Worm (Caenorhabditis elegans) whole organism, L4 larva: Measurements from ENCODE around the gene daf-38.
"Not testable (repeated sequence)": the region's sequence is repeated elsewhere in the genome, so short reads cannot be mapped to it uniquely, and the experiment has no call there.

Experiments
- F49E8.2 ChIP-seq: sonication (generic microtip); optimal IDR thresholded peaks from 2 replicates; lab custom pipeline; 2016; ENCODE audit warnings: missing compliant biosample characterization, mild to moderate bottlenecking, missing genetic modification characterization, borderline replicate concordance
- Y48G9A.11 ChIP-seq: fragments of 200-800 bp; sonication (Bioruptor generic); IDR thresholded peaks from 2 replicates; pipeline ENCODE4 v1.3.6; 2022; ENCODE audit warnings: missing genetic modification reagents, missing genetic modification characterization, missing compliant biosample characterization
- ZK337.2 ChIP-seq: fragments of 200-800 bp; sonication (Bioruptor generic); IDR thresholded peaks from 2 replicates; pipeline ENCODE4 v1.3.6; 2022; ENCODE audit warnings: missing genetic modification reagents, missing genetic modification characterization, missing compliant biosample characterization
- aha-1 ChIP-seq: fragments of 150-350 bp; peaks from one replicate; lab custom pipeline; 2014; ENCODE audit warnings: missing biosample characterization, missing genetic modification characterization
- ceh-20 ChIP-seq: fragments of 200-800 bp; sonication (Bioruptor generic); IDR thresholded peaks from 2 replicates; pipeline ENCODE4 v1.3.6; 2022; ENCODE audit warnings: missing genetic modification reagents, missing genetic modification characterization, missing compliant biosample characterization
- ceh-62 ChIP-seq: sonication (generic microtip); optimal IDR thresholded peaks from 2 replicates; lab custom pipeline; 2017; ENCODE audit warnings: missing biosample characterization, missing genetic modification characterization
- ceh-82 ChIP-seq: sonication (generic microtip); optimal IDR thresholded peaks from 2 replicates; lab custom pipeline; 2017; ENCODE audit warnings: missing biosample characterization, missing genetic modification characterization
- duxl-1 ChIP-seq: sonication (generic microtip); optimal IDR thresholded peaks from 2 replicates; lab custom pipeline; 2016; ENCODE audit warnings: mild to moderate bottlenecking, missing genetic modification characterization, moderate library complexity, missing compliant biosample characterization; ENCODE audit not compliant: poor library complexity
- dve-1 ChIP-seq: sonication (generic microtip); optimal IDR thresholded peaks from 2 replicates; lab custom pipeline; 2017; ENCODE audit warnings: antibody characterized with exemption, mild to moderate bottlenecking, missing genetic modification characterization, missing compliant biosample characterization; ENCODE audit not compliant: insufficient read depth
- fkh-10 ChIP-seq: fragments of 150-350 bp; optimal IDR thresholded peaks from 2 replicates; lab custom pipeline; 2014; ENCODE audit warnings: missing biosample characterization, missing genetic modification reagents, missing genetic modification characterization
- lin-15B ChIP-seq: fragments of 150-350 bp; sonication (generic microtip); optimal IDR thresholded peaks from 3 replicates; lab custom pipeline; 2014; ENCODE audit warnings: missing biosample characterization, missing genetic modification characterization
- lin-38 ChIP-seq: fragments of 200-800 bp; sonication (Bioruptor generic); IDR thresholded peaks from 2 replicates; pipeline ENCODE4 v1.3.6; 2022; ENCODE audit warnings: missing genetic modification reagents, missing genetic modification characterization, missing compliant biosample characterization
- madf-5 ChIP-seq, 2 experiments: fragments of 200-800 bp; sonication (Bioruptor generic); IDR thresholded peaks; 2 replicates each; pipeline ENCODE4 v1.3.6; 2022; ENCODE audit warnings: missing compliant biosample characterization in 2 of 2, missing genetic modification characterization in 2 of 2
- nhr-10 ChIP-seq: fragments of 150-350 bp; optimal IDR thresholded peaks from 2 replicates; lab custom pipeline; 2014; ENCODE audit warnings: missing biosample characterization, missing genetic modification characterization
- nhr-41 ChIP-seq: fragments of 200-800 bp; sonication (Bioruptor generic); IDR thresholded peaks from 2 replicates; pipeline ENCODE4 v1.3.6; 2022; ENCODE audit warnings: missing genetic modification reagents, missing genetic modification characterization, missing compliant biosample characterization
- nhr-42 ChIP-seq: fragments of 200-800 bp; sonication (Bioruptor generic); IDR thresholded peaks from 2 replicates; pipeline ENCODE4 v1.3.6; 2022; ENCODE audit warnings: missing genetic modification characterization, missing compliant biosample characterization
- pha-4 ChIP-seq, 2 experiments: fragments of 150-350 bp in 1 of 2; fragments of 200-800 bp in 1 of 2; sonication (Bioruptor generic) in 1 of 2; IDR thresholded peaks in 1 of 2; optimal IDR thresholded peaks in 1 of 2; 2 replicates each; pipeline versions ENCODE4 v1.3.6 to Lab custom; 2014 to 2022; ENCODE audit warnings: missing genetic modification characterization in 2 of 2, missing genetic modification reagents in 2 of 2, missing biosample characterization in 1 of 2, missing compliant biosample characterization in 1 of 2
- rbr-2 ChIP-seq: sonication (generic microtip); optimal IDR thresholded peaks from 2 replicates; lab custom pipeline; 2016; ENCODE audit warnings: missing genotype, missing genetic modification characterization, missing compliant biosample characterization
- saeg-2 ChIP-seq: fragments of 200-800 bp; sonication (Bioruptor generic); IDR thresholded peaks from 2 replicates; pipeline ENCODE4 v1.3.6; 2022; ENCODE audit warnings: missing genetic modification reagents, missing genetic modification characterization, missing compliant biosample characterization
- set-16 ChIP-seq: fragments of 200-800 bp; sonication (Bioruptor generic); IDR thresholded peaks from 2 replicates; pipeline ENCODE4 v1.3.6; 2022; ENCODE audit warnings: missing genetic modification reagents, missing genetic modification characterization, missing compliant biosample characterization
- snpc-1.2 ChIP-seq: fragments of 200-800 bp; sonication (Bioruptor generic); IDR thresholded peaks from 2 replicates; pipeline ENCODE4 v1.3.6; 2022; ENCODE audit warnings: missing genetic modification reagents, missing genetic modification characterization, missing compliant biosample characterization
- unc-62 ChIP-seq, 3 experiments: fragments of 150-350 bp in 1 of 3; sonication (generic microtip); optimal IDR thresholded peaks in 2 of 3; peaks in 1 of 3; 1 replicate in 1 of 3; 2 replicates in 2 of 3; lab custom pipeline; 2014 to 2017; ENCODE audit warnings: missing biosample characterization in 3 of 3, missing genetic modification characterization in 3 of 3, missing genetic modification reagents in 3 of 3, missing genotype in 1 of 3
- vab-7 ChIP-seq: fragments of 200-800 bp; sonication (Bioruptor generic); IDR thresholded peaks from 2 replicates; pipeline ENCODE4 v1.3.6; 2022; ENCODE audit warnings: missing genetic modification reagents, missing genetic modification characterization, missing compliant biosample characterization

Gene daf-38

DNA sequence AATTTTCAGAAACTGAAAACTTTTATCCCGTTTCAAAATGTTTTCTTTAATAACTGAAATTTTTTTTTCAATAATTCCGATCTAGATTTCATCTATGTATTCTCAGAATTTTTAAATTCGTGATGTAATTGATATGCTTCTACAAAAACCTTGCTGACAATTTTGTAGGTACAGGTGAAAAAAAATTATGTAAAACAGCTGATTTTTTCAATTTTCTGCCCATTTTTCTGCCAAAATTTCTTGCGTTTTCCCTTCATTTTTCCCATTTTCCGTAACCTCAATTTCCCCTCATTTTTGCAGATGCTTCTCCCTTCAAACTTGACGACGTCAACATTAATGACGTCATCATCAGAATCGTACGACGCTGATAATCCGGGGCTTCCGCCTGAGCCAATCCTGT is at the start of gene daf-38:
TSS of gene daf-38 (plus strand) at position 301 of the 400 bp plus-strand sequence.
- TF ChIP-seq nhr-42 (GFP tag; lab: Robert Waterston, UW) (no peak), saeg-2 (GFP tag; lab: Robert Waterston, UW) (no peak), fkh-10 (GFP tag; lab: Kevin White, UChicago) (no peak), nhr-41 (no peak), lin-38 (GFP tag; lab: Robert Waterston, UW) (no peak), ceh-62 (tag; lab: Kevin White, UChicago) (no peak), nhr-10 (tag; lab: Kevin White, UChicago) (no peak), ceh-20 (GFP tag; lab: Robert Waterston, UW) (no peak), set-16 (GFP tag; lab: Robert Waterston, UW) (no peak)

DNA sequence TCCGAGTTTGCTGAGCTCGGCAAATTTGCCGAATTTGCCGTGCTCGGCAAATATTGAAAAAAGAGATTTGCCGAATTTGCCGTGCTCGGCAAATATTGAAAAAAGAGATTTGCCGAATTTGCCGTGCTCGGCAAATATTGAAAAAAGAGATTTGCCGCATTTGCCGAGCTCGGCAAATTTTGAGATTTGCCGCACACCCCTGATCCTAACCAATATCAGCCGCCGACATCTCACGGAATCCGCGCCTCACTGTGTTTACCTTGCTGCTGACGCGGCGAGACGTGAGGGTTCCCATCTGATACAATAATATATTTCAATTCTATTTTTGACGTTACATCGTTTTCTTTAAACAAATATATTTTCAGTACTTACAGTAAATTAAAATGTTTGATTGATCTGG is 43.5 kb upstream of the daf-38 start:
- TF ChIP-seq unc-62 (GFP tag; optimal IDR thresholded peaks at IDR 0.05 in 1 of 2; lab: Kevin White, UChicago) (peak in 1 of 2 experiments; percentile 22), snpc-1.2 (GFP tag; lab: Robert Waterston, UW) (peak; percentile 90)
- TF ChIP-seq unc-62 (tag; optimal IDR thresholded peaks at IDR 0.05; lab: Kevin White, UChicago) = not testable (repeated sequence)

DNA sequence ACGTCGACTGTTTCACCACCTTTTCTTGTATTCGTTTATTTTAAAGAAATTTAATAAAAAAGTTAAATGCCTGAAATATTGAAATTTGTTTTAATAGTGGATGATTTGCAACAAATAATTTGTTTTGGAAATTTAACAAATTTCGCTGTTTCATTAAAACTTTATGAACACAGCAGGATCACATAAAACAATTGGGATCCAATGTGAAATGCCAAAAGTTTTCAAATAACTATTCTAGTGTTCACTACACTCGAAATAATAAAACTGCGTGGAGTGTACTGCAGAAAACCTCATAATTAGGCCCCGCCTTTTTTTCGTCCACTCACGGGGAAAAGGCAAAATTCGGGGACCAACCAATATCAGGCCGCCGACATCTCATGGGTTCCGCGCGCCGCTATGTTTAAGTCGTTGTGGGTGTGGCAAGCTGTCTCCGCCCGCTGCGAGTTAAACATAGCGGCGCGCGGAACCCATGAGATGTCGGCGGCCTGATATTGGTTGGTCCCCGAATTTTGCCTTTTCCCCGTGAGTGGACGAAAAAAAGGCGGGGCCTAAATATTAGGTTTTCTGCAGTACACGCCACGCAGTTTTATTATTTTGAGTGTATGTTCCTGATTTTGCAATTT is 42.1 kb upstream of the daf-38 start:
- peak; percentile 67 for TF ChIP-seq snpc-1.2 (GFP tag; lab: Robert Waterston, UW)

DNA sequence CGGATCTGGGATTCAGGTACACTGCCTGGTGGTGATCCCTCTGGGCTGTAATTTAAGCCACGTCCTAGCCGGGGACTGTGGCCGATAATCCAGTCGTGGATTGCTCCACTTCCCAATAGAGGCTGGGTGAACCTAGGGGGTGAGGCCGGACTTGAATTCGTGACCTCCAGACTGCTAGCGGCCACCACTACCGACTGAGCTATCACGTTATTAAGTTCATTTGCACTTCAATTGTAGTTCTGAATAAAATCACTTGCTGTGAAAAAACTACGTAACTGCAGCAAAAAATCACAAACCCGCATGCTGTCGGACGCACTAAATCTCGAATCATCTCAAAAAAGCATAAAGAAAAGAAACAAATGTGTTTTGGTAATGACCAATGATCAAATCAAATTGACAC is 29.0 kb upstream of the daf-38 start, which contains the start of gene Y105C5A.1273:
TSS of gene Y105C5A.1273 (plus strand) at position 301 of the 400 bp plus-strand sequence.
- not testable (repeated sequence) for TF ChIP-seq lin-15B (tag; lab: Kevin White, UChicago); ZK337.2 (GFP tag; lab: Robert Waterston, UW); duxl-1 (tag; lab: Kevin White, UChicago)

DNA sequence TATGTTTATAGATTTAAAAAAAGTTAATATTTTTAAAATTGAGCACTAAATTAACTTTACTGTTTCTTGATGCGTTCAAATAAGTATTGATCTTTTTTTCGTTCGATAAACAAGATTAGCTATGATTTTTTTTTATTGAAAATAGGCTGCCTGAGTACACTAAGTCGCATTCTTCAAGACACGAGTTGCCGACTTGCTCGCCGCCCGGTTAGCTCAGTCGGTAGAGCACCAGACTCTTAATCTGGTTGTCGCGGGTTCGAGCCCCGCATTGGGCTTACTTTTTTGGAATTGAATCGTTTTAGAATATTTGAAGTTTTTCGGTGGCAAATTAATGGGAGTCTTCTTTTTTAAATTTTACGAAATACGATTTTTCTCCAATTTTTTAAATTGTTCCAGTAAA is 26.6 kb upstream of the daf-38 start:
- TF ChIP-seq madf-5 (GFP tag; IDR thresholded peaks at IDR 0.05; lab: Robert Waterston, UW) (peak in 1 of 2 experiments; percentile 67; a peak in 2 of 4 replicates), Y48G9A.11 (GFP tag; lab: Robert Waterston, UW) (no peak), pha-4 (GFP tag; IDR thresholded peaks at IDR 0.05; lab: Robert Waterston, UW) (peak; percentile 24; the same call in 1 of the 2 replicates), pha-4 (tag; optimal IDR thresholded peaks at IDR 0.05; lab: Kevin White, UChicago) (no peak), rbr-2 (tag; lab: Kevin White, UChicago) (no peak), snpc-1.2 (GFP tag; lab: Robert Waterston, UW) (peak; percentile 99), vab-7 (GFP tag; lab: Robert Waterston, UW) (0 out of 2 replicates have a peak, but pooled peaks have one; percentile 41), F49E8.2 (tag; lab: Kevin White, UChicago) (peak; percentile 5), dve-1 (tag; lab: Kevin White, UChicago) (peak; percentile 18)

DNA sequence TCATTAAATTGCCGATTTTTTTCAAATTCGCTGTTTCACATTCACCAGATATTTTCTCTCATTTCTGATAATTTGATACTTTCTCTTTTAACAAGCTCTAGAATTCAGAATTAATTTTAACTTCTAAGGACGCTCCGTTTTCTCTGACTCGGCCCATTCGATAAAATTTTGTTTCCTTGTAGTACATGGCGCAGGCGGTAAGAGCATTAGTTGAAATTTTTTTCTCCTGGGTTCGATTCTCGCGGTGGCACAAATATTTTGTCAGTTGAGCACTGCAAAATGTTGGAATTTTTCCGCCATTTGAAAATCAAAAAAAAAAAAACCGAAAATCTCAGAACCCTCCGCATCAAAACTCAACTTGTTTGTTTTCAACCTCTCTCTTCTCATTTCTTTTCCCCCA is 25.9 kb upstream of the daf-38 start:
- TF ChIP-seq snpc-1.2 (GFP tag; lab: Robert Waterston, UW) (peak; percentile 71), ceh-82 (tag; lab: Kevin White, UChicago) (no peak)
- TF ChIP-seq, all 104 proteins: peak for 1

DNA sequence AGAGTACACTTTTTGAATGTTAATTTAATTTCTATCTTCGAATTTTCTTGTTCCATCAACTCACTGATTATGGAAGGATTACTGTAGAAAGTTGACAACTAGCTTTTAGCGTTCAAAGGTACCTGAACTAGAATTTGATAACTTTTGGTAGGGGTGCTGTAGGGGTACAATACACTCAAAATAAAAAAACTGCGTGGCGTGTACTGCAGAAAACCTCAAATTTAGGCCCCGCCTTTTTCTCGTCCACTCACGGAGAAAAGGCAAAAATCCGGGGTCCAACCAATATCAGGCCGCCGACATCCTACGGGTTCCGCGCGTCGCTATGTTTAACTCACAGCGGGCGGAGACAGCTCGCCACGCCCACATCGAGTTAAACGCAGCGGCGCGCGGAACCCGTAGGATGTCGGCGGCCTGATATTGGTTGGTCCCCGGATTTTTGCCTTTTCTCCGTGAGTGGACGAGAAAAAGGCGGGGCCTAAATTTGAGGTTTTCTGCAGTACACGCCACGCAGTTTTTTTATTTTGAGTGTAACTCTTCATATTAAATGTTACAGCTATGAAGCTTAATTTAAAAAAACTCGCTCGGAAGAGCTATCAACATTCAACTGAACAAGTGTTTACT is 14.7 kb upstream of the daf-38 start:
- peak; percentile 93 for TF ChIP-seq snpc-1.2 (GFP tag; lab: Robert Waterston, UW)
- peak in 1 of 2 experiments; percentile 18 for TF ChIP-seq unc-62 (GFP tag; optimal IDR thresholded peaks at IDR 0.05 in 1 of 2; lab: Kevin White, UChicago)
- TF ChIP-seq unc-62 (tag; optimal IDR thresholded peaks at IDR 0.05; lab: Kevin White, UChicago) = not testable (repeated sequence)
- peak; percentile 11 for TF ChIP-seq aha-1 (tag; lab: Kevin White, UChicago)
